Worm (Caenorhabditis elegans) whole organism, L2 larva: Measurements from ENCODE around the gene F46C5.4.

Source experiments
- C34F6.9 ChIP-seq: fragments of 150-350 bp; optimal IDR thresholded peaks from 2 replicates; lab custom pipeline; 2014; ENCODE audit warnings: missing biosample characterization, missing genetic modification characterization
- F13H6.1 ChIP-seq: sonication (generic microtip); optimal IDR thresholded peaks from 2 replicates; lab custom pipeline; 2016; ENCODE audit warnings: missing genetic modification characterization, missing compliant biosample characterization
- R02D3.7 ChIP-seq: fragments of 150-350 bp; optimal IDR thresholded peaks from 2 replicates; lab custom pipeline; 2014; ENCODE audit warnings: missing biosample characterization, missing genetic modification characterization
- Y55F3AM.14 ChIP-seq: fragments of 200-800 bp; sonication (Bioruptor generic); optimal IDR thresholded peaks from 2 replicates; lab custom pipeline; 2018; ENCODE audit warnings: mild to moderate bottlenecking, missing genetic modification characterization, missing compliant biosample characterization
- ZK546.5 ChIP-seq: sonication (generic microtip); optimal IDR thresholded peaks from 2 replicates; lab custom pipeline; 2017; ENCODE audit warnings: missing biosample characterization, missing genetic modification characterization
- alr-1 ChIP-seq: fragments of 150-350 bp; optimal IDR thresholded peaks from 2 replicates; lab custom pipeline; 2014; ENCODE audit warnings: missing biosample characterization, missing genetic modification characterization
- aly-2 ChIP-seq: fragments of 150-350 bp; optimal IDR thresholded peaks from 2 replicates; lab custom pipeline; 2014; ENCODE audit warnings: missing biosample characterization, missing genetic modification characterization
- ama-1 ChIP-seq: fragments of 150-350 bp; optimal IDR thresholded peaks from 2 replicates; lab custom pipeline; 2018; ENCODE audit warnings: inconsistent platforms
- blmp-1 ChIP-seq: sonication (generic microtip); optimal IDR thresholded peaks from 2 replicates; lab custom pipeline; 2017; ENCODE audit warnings: missing genetic modification characterization, mild to moderate bottlenecking, missing compliant biosample characterization, antibody characterized with exemption, moderate library complexity; ENCODE audit not compliant: insufficient read depth
- ceh-16 ChIP-seq: fragments of 150-350 bp; optimal IDR thresholded peaks from 2 replicates; lab custom pipeline; 2014; ENCODE audit warnings: missing biosample characterization, missing genetic modification characterization
- ceh-82 ChIP-seq: fragments of 150-350 bp; optimal IDR thresholded peaks from 2 replicates; lab custom pipeline; 2014; ENCODE audit warnings: missing biosample characterization, missing genetic modification characterization
- crh-2 ChIP-seq: sonication (generic microtip); optimal IDR thresholded peaks from 2 replicates; lab custom pipeline; 2017; ENCODE audit warnings: missing biosample characterization, missing genetic modification characterization
- dmd-4 ChIP-seq: sonication (generic microtip); optimal IDR thresholded peaks from 2 replicates; lab custom pipeline; 2017; ENCODE audit warnings: missing biosample characterization, missing genetic modification characterization
- egl-27 ChIP-seq: sonication (generic microtip); optimal IDR thresholded peaks from 3 replicates; lab custom pipeline; 2017; ENCODE audit warnings: missing biosample characterization, missing genetic modification reagents, missing genetic modification characterization
- elt-1 ChIP-seq: fragments of 150-350 bp; optimal IDR thresholded peaks from 2 replicates; lab custom pipeline; 2014; ENCODE audit warnings: missing biosample characterization, missing genetic modification characterization
- elt-3 ChIP-seq: sonication (generic microtip); optimal IDR thresholded peaks from 2 replicates; lab custom pipeline; 2017; ENCODE audit warnings: missing biosample characterization, missing genetic modification characterization
- fos-1 ChIP-seq: fragments of 150-350 bp; optimal IDR thresholded peaks from 2 replicates; lab custom pipeline; 2014; ENCODE audit warnings: missing biosample characterization, missing genetic modification characterization
- gmeb-1 ChIP-seq: fragments of 150-350 bp; optimal IDR thresholded peaks from 2 replicates; lab custom pipeline; 2014; ENCODE audit warnings: missing biosample characterization, missing genetic modification characterization
- lin-11 ChIP-seq: fragments of 150-350 bp; sonication (generic microtip); optimal IDR thresholded peaks from 2 replicates; lab custom pipeline; 2014; ENCODE audit warnings: missing biosample characterization, missing genetic modification characterization, inconsistent platforms, mixed read lengths
- lin-13 ChIP-seq: fragments of 150-350 bp; optimal IDR thresholded peaks from 2 replicates; lab custom pipeline; 2014; ENCODE audit warnings: missing biosample characterization, missing genetic modification reagents, missing genetic modification characterization
- lin-39 ChIP-seq: fragments of 150-350 bp; optimal IDR thresholded peaks from 2 replicates; lab custom pipeline; 2014; ENCODE audit warnings: missing biosample characterization, missing genetic modification reagents, missing genetic modification characterization
- lsy-2 ChIP-seq, 2 experiments: fragments of 150-350 bp in 1 of 2; sonication (generic microtip) in 1 of 2; optimal IDR thresholded peaks; 2 replicates each; lab custom pipeline; 2014 to 2017; ENCODE audit warnings: missing biosample characterization in 2 of 2, missing genetic modification characterization in 2 of 2
- mab-5 ChIP-seq: fragments of 150-350 bp; optimal IDR thresholded peaks from 2 replicates; lab custom pipeline; 2014; ENCODE audit warnings: missing biosample characterization, missing genetic modification characterization
- mbf-1 ChIP-seq: sonication (generic microtip); optimal IDR thresholded peaks from 2 replicates; lab custom pipeline; 2017; ENCODE audit warnings: missing biosample characterization, missing genetic modification characterization
- mdl-1 ChIP-seq, 2 experiments: fragments of 150-350 bp in 1 of 2; sonication (generic microtip) in 1 of 2; optimal IDR thresholded peaks; 2 replicates each; lab custom pipeline; 2017; ENCODE audit warnings: missing biosample characterization in 2 of 2, missing genetic modification characterization in 2 of 2
- nhr-10 ChIP-seq: sonication (generic microtip); optimal IDR thresholded peaks from 2 replicates; lab custom pipeline; 2017; ENCODE audit warnings: missing biosample characterization, missing genetic modification characterization
- nhr-11 ChIP-seq: fragments of 150-350 bp; optimal IDR thresholded peaks from 2 replicates; lab custom pipeline; 2014; ENCODE audit warnings: missing biosample characterization, missing genetic modification characterization
- nhr-12 ChIP-seq: fragments of 150-350 bp; optimal IDR thresholded peaks from 2 replicates; lab custom pipeline; 2014; ENCODE audit warnings: missing biosample characterization, missing genetic modification characterization
- nhr-129 ChIP-seq: fragments of 150-350 bp; optimal IDR thresholded peaks from 2 replicates; lab custom pipeline; 2014; ENCODE audit warnings: missing biosample characterization, missing genetic modification characterization
- nhr-21 ChIP-seq: fragments of 150-350 bp; optimal IDR thresholded peaks from 2 replicates; lab custom pipeline; 2014; ENCODE audit warnings: missing biosample characterization, missing genetic modification characterization
- nhr-237 ChIP-seq: fragments of 150-350 bp; optimal IDR thresholded peaks from 2 replicates; lab custom pipeline; 2014; ENCODE audit warnings: missing biosample characterization, missing genetic modification characterization
- nhr-25 ChIP-seq: fragments of 150-350 bp; sonication (generic microtip); optimal IDR thresholded peaks from 3 replicates; lab custom pipeline; 2014; ENCODE audit warnings: missing biosample characterization, missing genetic modification characterization
- nhr-6 ChIP-seq: fragments of 150-350 bp; optimal IDR thresholded peaks from 2 replicates; lab custom pipeline; 2014; ENCODE audit warnings: missing biosample characterization, missing genetic modification characterization
- nhr-77 ChIP-seq: fragments of 150-350 bp; optimal IDR thresholded peaks from 2 replicates; lab custom pipeline; 2014; ENCODE audit warnings: missing biosample characterization, missing genetic modification characterization
- peb-1 ChIP-seq: fragments of 150-350 bp; optimal IDR thresholded peaks from 2 replicates; lab custom pipeline; 2014; ENCODE audit warnings: missing biosample characterization, missing genetic modification characterization
- sem-4 ChIP-seq: fragments of 150-350 bp; optimal IDR thresholded peaks from 2 replicates; lab custom pipeline; 2014; ENCODE audit warnings: missing biosample characterization, missing genetic modification reagents, missing genetic modification characterization
- skn-1 ChIP-seq: sonication (generic microtip); optimal IDR thresholded peaks from 2 replicates; lab custom pipeline; 2017; ENCODE audit warnings: missing biosample characterization, missing genetic modification characterization
- sma-3 ChIP-seq: sonication (generic microtip); optimal IDR thresholded peaks from 2 replicates; lab custom pipeline; 2016; ENCODE audit warnings: missing genetic modification reagents, missing genetic modification characterization, missing compliant biosample characterization
- sma-9 ChIP-seq, 2 experiments: fragments of 150-350 bp in 1 of 2; sonication (generic microtip) in 1 of 2; optimal IDR thresholded peaks; 2 replicates each; lab custom pipeline; 2014 to 2016; ENCODE audit warnings: missing genetic modification characterization in 2 of 2, mild to moderate bottlenecking in 1 of 2, missing biosample characterization in 1 of 2, missing compliant biosample characterization in 1 of 2, missing genetic modification reagents in 1 of 2, moderate library complexity in 1 of 2
- snpc-4 ChIP-seq: fragments of 150-350 bp; optimal IDR thresholded peaks from 2 replicates; lab custom pipeline; 2014; ENCODE audit warnings: missing biosample characterization, missing genetic modification characterization
- unc-39 ChIP-seq: fragments of 150-350 bp; optimal IDR thresholded peaks from 2 replicates; lab custom pipeline; 2014; ENCODE audit warnings: missing biosample characterization, missing genetic modification characterization
- unc-55 ChIP-seq: fragments of 150-350 bp; sonication (generic microtip); optimal IDR thresholded peaks from 3 replicates; lab custom pipeline; 2014; ENCODE audit warnings: missing biosample characterization, missing genetic modification reagents, missing genetic modification characterization
- unc-62 ChIP-seq: fragments of 150-350 bp; optimal IDR thresholded peaks from 2 replicates; lab custom pipeline; 2014; ENCODE audit warnings: missing biosample characterization, missing genetic modification reagents, missing genetic modification characterization
- zag-1 ChIP-seq: fragments of 150-350 bp; optimal IDR thresholded peaks from 2 replicates; lab custom pipeline; 2014; ENCODE audit warnings: missing biosample characterization, missing genetic modification characterization
- ztf-1 ChIP-seq: fragments of 200-800 bp; sonication (Bioruptor generic); conservative IDR thresholded peaks from 2 replicates; pipeline ENCODE4 v1.3.6; 2022; ENCODE audit warnings: missing genetic modification characterization, missing compliant biosample characterization
- ztf-11 ChIP-seq: sonication (generic microtip); optimal IDR thresholded peaks from 2 replicates; lab custom pipeline; 2017; ENCODE audit warnings: missing biosample characterization, missing genetic modification characterization
- ztf-4 ChIP-seq: fragments of 150-350 bp; optimal IDR thresholded peaks from 2 replicates; lab custom pipeline; 2014; ENCODE audit warnings: missing biosample characterization, missing genetic modification characterization

F46C5.4 gene

ce11 chrII:8853238-8853637 is 17.4 kb downstream of the F46C5.4 start:
- TF ChIP-seq nhr-6 (tag; lab: Kevin White, UChicago) (no peak), ceh-16 (tag; lab: Kevin White, UChicago) (no peak), ztf-1 (GFP tag; lab: Robert Waterston, UW) (no peak), elt-3 (tag; lab: Kevin White, UChicago) (no peak), sem-4 (tag; lab: Kevin White, UChicago) (no peak), C34F6.9 (tag; lab: Kevin White, UChicago) (no peak), gmeb-1 (tag; lab: Kevin White, UChicago) (no peak), lin-39 (no peak), nhr-129 (tag; lab: Kevin White, UChicago) (no peak), sma-3 (GFP tag; lab: Kevin White, UChicago) (no peak)

- TF ChIP-seq nhr-21 (peak; percentile 69), elt-3 (tag; lab: Kevin White, UChicago) (no peak), alr-1 (tag; lab: Kevin White, UChicago) (no peak), lin-39 (no peak), R02D3.7 (no peak), fos-1 (tag; lab: Kevin White, UChicago) (peak; percentile 15), nhr-237 (no peak), crh-2 (tag; lab: Kevin White, UChicago) (no peak), ztf-11 (tag; lab: Kevin White, UChicago) (no peak), nhr-6 (tag; lab: Kevin White, UChicago) (no peak), ceh-16 (tag; lab: Kevin White, UChicago) (no peak), lin-11 (tag; lab: Kevin White, UChicago) (no peak), ztf-4 (no peak), mdl-1 (tag; optimal IDR thresholded peaks at IDR 0.05; lab: Kevin White, UChicago) (no peak), lsy-2 (tag; optimal IDR thresholded peaks at IDR 0.05; lab: Kevin White, UChicago) (peak in 1 of 2 experiments; percentile 2), nhr-25 (peak; percentile 35), mab-5 (tag; lab: Kevin White, UChicago) (no peak), nhr-12 (no peak), unc-55 (GFP tag; lab: Kevin White, UChicago) (no peak), gmeb-1 (tag; lab: Kevin White, UChicago) (no peak), unc-62 (no peak), ama-1 (lab: Kevin White, UChicago) (no peak), dmd-4 (tag; lab: Kevin White, UChicago) (no peak), mbf-1 (tag; lab: Kevin White, UChicago) (no peak), blmp-1 (tag; lab: Kevin White, UChicago) (no peak), C34F6.9 (tag; lab: Kevin White, UChicago) (no peak), sem-4 (tag; lab: Kevin White, UChicago) (no peak), egl-27 (tag; lab: Kevin White, UChicago) (no peak), aly-2 (no peak), elt-1 (tag; lab: Kevin White, UChicago) (no peak), skn-1 (tag; lab: Kevin White, UChicago) (no peak), Y55F3AM.14 (no peak), lin-13 (no peak), ztf-1 (GFP tag; lab: Robert Waterston, UW) (no peak), snpc-4 (tag; lab: Kevin White, UChicago) (no peak), nhr-129 (tag; lab: Kevin White, UChicago) (no peak), unc-39 (no peak), peb-1 (tag; lab: Kevin White, UChicago) (no peak), nhr-77 (tag; lab: Kevin White, UChicago) (no peak), ZK546.5 (tag; lab: Kevin White, UChicago) (no peak), ceh-82 (tag; lab: Kevin White, UChicago) (no peak), zag-1 (tag; lab: Kevin White, UChicago) (no peak), sma-9 (GFP tag; optimal IDR thresholded peaks at IDR 0.05; lab: Kevin White, UChicago) (peak; percentile 25), sma-9 (tag; optimal IDR thresholded peaks at IDR 0.05; lab: Kevin White, UChicago) (no peak), nhr-11 (tag; lab: Kevin White, UChicago) (no peak), F13H6.1 (tag; lab: Kevin White, UChicago) (no peak), nhr-10 (tag; lab: Kevin White, UChicago) (no peak), sma-3 (GFP tag; lab: Kevin White, UChicago) (peak; percentile 25)
- TF ChIP-seq, all 48 proteins: peak for 6
Measured at ce11 chrII:8853960-8854359, 18.1 kb downstream of the F46C5.4 start.
